Fruit fly (Drosophila melanogaster) Kc167 (cell line): ENCODE measurements around the gene CG43246.

Experiments
- Myc ChIP-seq: fragments of >200 bp; optimal IDR thresholded peaks from 2 replicates; lab custom pipeline; 2017; ENCODE audit warnings: missing external identifiers
- Sin3A ChIP-seq: fragments of >200 bp; optimal IDR thresholded peaks from 2 replicates; lab custom pipeline; 2018; ENCODE audit warnings: missing external identifiers
- h ChIP-seq: fragments of >200 bp; optimal IDR thresholded peaks from 3 replicates; lab custom pipeline; 2018; ENCODE audit warnings: missing external identifiers
- insv ChIP-seq: fragments of >200 bp; optimal IDR thresholded peaks from 3 replicates; lab custom pipeline; 2018; ENCODE audit warnings: missing external identifiers
- psq ChIP-seq: fragments of >200 bp; optimal IDR thresholded peaks from 2 replicates; lab custom pipeline; 2017; ENCODE audit warnings: missing external identifiers
- ttk ChIP-seq: sonication (Bioruptor generic); optimal IDR thresholded peaks from 2 replicates; lab custom pipeline; 2017; ENCODE audit warnings: missing external identifiers

CG43246 gene

DNA sequence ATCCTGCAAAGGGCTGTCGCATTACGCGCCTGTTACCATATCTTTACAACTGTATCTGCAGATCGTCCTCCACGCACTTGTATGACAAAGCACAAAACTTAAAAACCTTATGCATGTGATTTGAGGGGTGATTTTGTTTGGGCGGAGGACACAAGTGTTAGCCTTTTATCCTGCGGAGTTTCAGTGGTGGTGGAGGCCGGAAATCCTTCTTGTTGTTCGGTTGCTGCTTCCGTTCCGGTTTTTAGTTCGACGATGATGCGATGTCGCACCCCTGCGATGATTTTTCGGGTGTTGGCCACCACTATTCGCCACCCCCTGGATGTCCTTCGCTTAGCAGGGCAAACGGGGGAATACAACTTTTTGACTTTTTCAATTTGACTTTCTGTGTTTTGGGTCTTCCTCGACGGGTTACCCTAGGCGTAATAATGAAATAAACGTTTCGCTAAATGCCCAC lies 28.7 kb downstream of the CG43246 start:
- TF ChIP-seq ttk (no peak), h (lab: Kevin White, UChicago) (no peak), insv (lab: Kevin White, UChicago) (no peak), psq (lab: Kevin White, UChicago) (no peak), Myc (lab: Kevin White, UChicago) (no peak), Sin3A (lab: Kevin White, UChicago) (no peak)

DNA sequence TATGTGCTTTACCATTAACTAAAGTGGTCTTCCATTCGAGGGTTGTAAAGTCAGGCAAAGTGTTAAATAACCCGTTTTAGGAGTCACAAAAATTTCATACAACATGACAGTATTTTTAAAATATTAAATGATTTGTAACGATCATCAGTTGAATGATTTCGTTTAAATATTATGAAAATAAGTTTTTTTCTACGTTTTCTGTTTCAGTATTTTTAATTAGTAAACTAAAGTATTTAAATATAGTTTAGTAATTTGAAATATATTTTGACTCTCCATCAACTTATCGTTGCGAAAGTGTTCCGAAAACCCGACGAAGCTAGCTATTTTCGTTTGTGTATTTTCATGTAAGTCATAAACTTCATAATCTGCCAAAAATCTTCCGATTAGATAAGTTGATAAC lies 30.7 kb downstream of the CG43246 start, which contains the start of gene CG42758:
Gene CG42758, plus strand, starts transcription at position 301 of the 400 bp plus-strand sequence.
- TF ChIP-seq insv (lab: Kevin White, UChicago) (no peak), psq (lab: Kevin White, UChicago) (no peak), Sin3A (lab: Kevin White, UChicago) (no peak)

DNA sequence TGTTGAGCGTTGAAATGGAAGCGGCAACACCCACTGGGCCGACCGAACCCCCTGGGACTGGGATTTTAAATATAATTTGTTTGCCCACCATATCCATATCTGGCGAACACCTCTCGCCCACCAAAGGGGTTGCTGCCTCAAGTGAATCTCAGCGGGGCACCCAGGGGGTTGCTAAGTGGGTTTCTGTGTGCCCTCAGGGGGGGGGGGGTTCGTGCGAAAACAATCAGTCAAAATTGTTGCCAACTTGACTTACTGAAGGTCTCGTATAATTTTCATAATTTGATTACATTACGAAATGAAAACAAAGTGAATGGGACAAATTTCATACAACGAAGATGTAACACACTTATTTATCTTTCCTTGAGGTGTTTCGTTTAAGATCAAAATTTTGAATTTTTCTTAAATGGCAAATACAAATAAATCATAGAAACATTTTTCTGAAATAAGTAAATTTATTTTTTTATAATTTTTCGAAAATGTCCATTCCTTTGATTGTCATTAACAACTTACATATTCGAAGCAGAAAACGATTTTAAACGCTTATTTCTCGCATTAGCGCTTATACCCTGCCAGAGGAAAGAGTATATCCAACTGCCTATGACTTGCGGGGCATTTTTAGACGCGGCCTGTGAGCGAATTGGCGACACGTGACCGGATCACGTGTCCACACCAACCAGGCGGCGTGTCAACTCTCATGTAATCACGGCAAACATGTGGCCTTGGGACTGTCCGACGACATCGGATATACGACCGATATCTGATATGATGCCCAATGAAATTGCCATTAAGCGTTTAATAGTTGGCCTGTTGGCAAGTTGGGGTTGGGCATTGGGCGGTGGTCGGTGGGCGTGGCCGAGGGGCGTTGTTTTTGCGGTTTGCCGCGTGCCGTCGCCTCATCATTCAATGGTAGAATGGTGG lies 33.4 kb downstream of the CG43246 start:
- TF ChIP-seq h (lab: Kevin White, UChicago) = no peak
- no peak for TF ChIP-seq psq (lab: Kevin White, UChicago)
- no peak for TF ChIP-seq Sin3A (lab: Kevin White, UChicago)
- TF ChIP-seq Myc (lab: Kevin White, UChicago) = no peak
- TF ChIP-seq insv (lab: Kevin White, UChicago) = no peak
- TF ChIP-seq ttk = no peak

DNA sequence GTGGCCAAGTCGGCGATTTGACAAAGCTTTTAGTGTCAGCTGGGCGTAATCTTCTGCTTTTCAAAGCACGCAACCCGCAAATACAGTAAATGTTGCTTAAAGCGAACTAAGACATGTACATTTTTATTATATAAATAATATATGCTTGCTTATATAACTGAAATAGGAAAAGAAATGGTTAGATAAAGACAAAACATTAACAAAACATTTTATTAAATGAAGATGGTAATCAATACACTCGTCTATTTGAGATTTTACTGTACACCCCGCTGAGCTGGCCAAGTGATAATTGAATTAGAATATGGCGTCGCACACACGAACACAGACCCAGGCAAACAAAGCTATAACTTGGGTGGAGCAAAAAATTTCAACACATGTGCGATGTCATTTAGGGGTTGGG lies 38.2 kb downstream of the CG43246 start:
- TF ChIP-seq psq (lab: Kevin White, UChicago) = no peak
- no peak for TF ChIP-seq ttk
- TF ChIP-seq Myc (lab: Kevin White, UChicago) = no peak
- TF ChIP-seq Sin3A (lab: Kevin White, UChicago) = no peak
- TF ChIP-seq h (lab: Kevin White, UChicago) = no peak
- TF ChIP-seq insv (lab: Kevin White, UChicago) = no peak

DNA sequence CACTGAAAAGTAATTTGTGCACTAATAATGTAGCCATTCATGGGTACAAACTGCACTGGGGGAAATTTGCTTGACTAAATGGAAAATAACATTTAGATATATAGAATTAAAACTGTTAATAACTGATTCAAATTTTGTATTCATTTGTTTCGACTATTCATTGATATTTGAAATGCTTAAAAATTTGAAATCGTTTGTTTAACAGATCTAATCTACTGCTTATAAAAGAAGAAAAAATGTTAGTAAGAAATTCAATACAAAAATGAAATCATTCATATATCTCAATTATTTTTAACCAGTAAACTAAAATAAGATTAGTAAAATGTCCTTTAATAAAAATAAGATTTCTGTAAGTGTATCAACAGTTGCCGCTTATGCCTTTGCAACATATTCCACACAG lies 39.5 kb downstream of the CG43246 start:
- TF ChIP-seq insv (lab: Kevin White, UChicago) (no peak), psq (lab: Kevin White, UChicago) (no peak)

DNA sequence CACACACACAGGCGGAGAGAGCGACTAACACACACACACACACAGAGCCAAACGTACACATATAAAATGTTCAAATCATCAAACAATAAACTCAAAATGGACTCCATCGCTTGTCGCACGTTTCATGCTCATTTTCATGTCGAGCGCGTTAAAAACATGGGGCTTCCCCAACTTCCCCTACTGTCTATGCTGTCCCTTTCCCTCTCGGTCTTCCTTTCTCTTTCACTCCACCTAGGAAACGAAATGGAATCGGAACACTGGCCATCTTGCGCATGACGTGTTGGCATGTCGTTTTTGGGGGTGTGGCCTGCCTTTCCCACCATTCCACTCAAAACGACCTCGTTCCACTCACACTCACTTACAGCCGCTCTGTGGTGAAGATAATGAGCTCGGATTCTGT lies 42.5 kb downstream of the CG43246 start:
- TF ChIP-seq insv (lab: Kevin White, UChicago) (no peak), psq (lab: Kevin White, UChicago) (no peak), ttk (no peak), Sin3A (lab: Kevin White, UChicago) (no peak), Myc (lab: Kevin White, UChicago) (no peak)

DNA sequence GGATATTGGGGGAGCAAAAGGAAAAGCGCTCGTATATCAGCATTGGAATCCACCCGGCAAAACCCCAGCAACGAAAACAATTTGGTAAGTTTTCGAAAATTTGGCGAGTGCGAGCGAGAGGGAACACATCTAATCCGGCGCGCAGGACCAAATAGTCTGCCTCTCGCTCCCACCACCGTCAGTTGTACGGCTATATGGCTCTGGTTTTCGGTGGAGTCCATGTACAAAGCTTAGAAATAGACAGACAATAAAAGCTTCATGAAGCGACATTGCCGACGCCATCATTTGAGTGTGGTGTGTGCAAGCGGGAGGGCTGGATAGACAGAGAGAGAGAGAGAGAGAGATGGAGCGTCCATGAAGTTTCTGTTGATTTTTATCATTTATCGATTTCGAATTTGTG lies 43.9 kb downstream of the CG43246 start:
- TF ChIP-seq insv (lab: Kevin White, UChicago) = no peak
- no peak for TF ChIP-seq psq (lab: Kevin White, UChicago)
- no peak for TF ChIP-seq ttk
- no peak for TF ChIP-seq h (lab: Kevin White, UChicago)
- no peak for TF ChIP-seq Myc (lab: Kevin White, UChicago)
- TF ChIP-seq Sin3A (lab: Kevin White, UChicago) = no peak

DNA sequence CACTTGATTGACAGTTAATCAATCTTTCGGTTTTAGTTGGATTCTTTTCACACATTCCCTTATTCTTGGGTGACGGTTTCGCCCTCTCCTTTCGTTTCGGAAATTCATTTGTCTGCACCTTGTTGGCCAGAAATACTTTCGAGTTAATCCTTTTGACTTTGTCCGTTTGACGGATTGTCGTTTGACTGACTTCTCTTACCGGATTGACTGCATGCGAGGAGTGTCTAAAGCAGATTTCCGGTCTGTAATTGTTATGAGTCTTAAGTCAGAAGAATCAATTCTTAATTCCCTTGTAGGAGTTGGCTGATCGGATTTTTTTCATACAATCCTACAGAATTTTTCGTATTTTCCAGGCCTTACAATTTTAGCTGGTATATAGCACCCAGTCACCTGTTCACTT lies 46.3 kb downstream of the CG43246 start:
- no peak for TF ChIP-seq h (lab: Kevin White, UChicago)
- no peak for TF ChIP-seq psq (lab: Kevin White, UChicago)
- TF ChIP-seq Myc (lab: Kevin White, UChicago) = no peak
- no peak for TF ChIP-seq insv (lab: Kevin White, UChicago)
- TF ChIP-seq ttk = no peak
- TF ChIP-seq Sin3A (lab: Kevin White, UChicago) = no peak

DNA sequence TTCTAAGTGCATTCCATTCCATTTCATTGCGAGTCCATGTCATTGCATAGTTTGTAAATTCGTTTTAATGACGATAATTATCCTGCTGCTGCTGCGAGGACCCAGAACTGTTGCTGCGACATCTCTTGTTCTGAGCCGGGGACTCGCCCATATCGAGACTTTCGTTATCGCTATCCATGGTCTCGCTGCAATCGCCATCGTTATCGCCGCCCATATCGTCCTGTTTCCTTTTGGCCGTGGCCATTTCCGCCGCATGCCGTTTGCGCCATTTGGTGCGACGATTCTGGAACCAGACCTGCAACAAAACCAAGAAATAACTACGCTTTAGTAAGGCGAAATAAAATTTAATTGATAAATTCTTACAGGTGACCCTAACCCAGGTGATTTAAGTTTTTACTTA lies 47.4 kb downstream of the CG43246 start:
- no peak for TF ChIP-seq insv (lab: Kevin White, UChicago)
- TF ChIP-seq ttk = no peak
- no peak for TF ChIP-seq Sin3A (lab: Kevin White, UChicago)
- TF ChIP-seq Myc (lab: Kevin White, UChicago) = no peak
- no peak for TF ChIP-seq h (lab: Kevin White, UChicago)
- TF ChIP-seq psq (lab: Kevin White, UChicago) = no peak
